Fruit fly (Drosophila melanogaster): ENCODE measurements around the gene CG42450.

dm6 chrX:18863748-18864482 is 50.8 kb downstream of the CG42450 start, which contains the start of the genes CG7326 and Dora:
- TF ChIP-seq CG34367 (tag; optimal IDR thresholded peaks at IDR 0.05): no peak
- no peak for TF ChIP-seq CG9948 (tag; optimal IDR thresholded peaks at IDR 0.05)
- no peak for TF ChIP-seq CG32121 (GFP tag; IDR thresholded peaks at IDR 0.05)
- TF ChIP-seq CG8301 (tag; optimal IDR thresholded peaks at IDR 0.05): no peak
- no peak for TF ChIP-seq Ets98B (GFP tag; IDR thresholded peaks at IDR 0.05)
- no peak for TF ChIP-seq CG8159 (tag; optimal IDR thresholded peaks at IDR 0.05)

Measured in whole organism, pupa.